Fruit fly (Drosophila melanogaster) whole organism, embryonic: ENCODE measurements around the gene Tgt.

Experiments
- CG13894 ChIP-seq: fragments of 200-800 bp; sonication (Bioruptor generic); optimal IDR thresholded peaks from 3 replicates; lab custom pipeline; 2018; ENCODE audit warnings: missing biosample characterization, mild to moderate bottlenecking, missing genetic modification characterization, moderate library complexity
- CG1603 ChIP-seq: fragments of 200-800 bp; sonication (Bioruptor generic); optimal IDR thresholded peaks from 2 replicates; lab custom pipeline; 2019; ENCODE audit warnings: missing biosample characterization, mild to moderate bottlenecking, missing genetic modification characterization, moderate library complexity
- CG16779 ChIP-seq: fragments of 200-800 bp; sonication (Bioruptor generic); IDR thresholded peaks from 2 replicates; pipeline ENCODE4 v1.3.6; 2022; ENCODE audit warnings: missing biosample characterization, missing genetic modification characterization
- CG1792 ChIP-seq: fragments of 200-800 bp; sonication (Bioruptor generic); optimal IDR thresholded peaks from 2 replicates; lab custom pipeline; 2016; ENCODE audit warnings: missing biosample characterization, missing genetic modification characterization
- CG3995 ChIP-seq: fragments of 200-800 bp; sonication (Bioruptor generic); optimal IDR thresholded peaks from 3 replicates; lab custom pipeline; 2016; ENCODE audit warnings: missing biosample characterization, missing genetic modification characterization
- CG42726 ChIP-seq: fragments of 200-800 bp; sonication (Bioruptor generic); IDR thresholded peaks from 2 replicates; pipeline ENCODE4 v1.3.6; 2022; ENCODE audit warnings: missing biosample characterization, missing genetic modification characterization; ENCODE audit not compliant: partially characterized antibody
- CG6654 ChIP-seq: fragments of 200-800 bp; sonication (Bioruptor generic); optimal IDR thresholded peaks from 2 replicates; lab custom pipeline; 2017; ENCODE audit warnings: missing biosample characterization, mild to moderate bottlenecking, missing genetic modification characterization
- CG6689 ChIP-seq: fragments of 200-800 bp; sonication (Bioruptor generic); IDR thresholded peaks from 2 replicates; pipeline ENCODE4 v1.3.6; 2022; ENCODE audit warnings: missing biosample characterization, missing genetic modification characterization
- CG9876 ChIP-seq: fragments of 200-800 bp; sonication (Bioruptor generic); optimal IDR thresholded peaks from 2 replicates; lab custom pipeline; 2016; ENCODE audit warnings: missing biosample characterization, missing genetic modification characterization
- CrebB ChIP-seq: fragments of 200-800 bp; sonication (Bioruptor generic); optimal IDR thresholded peaks from 3 replicates; lab custom pipeline; 2018; ENCODE audit warnings: missing biosample characterization, mild to moderate bottlenecking, missing genetic modification characterization
- Dad ChIP-seq: fragments of 200-800 bp; sonication (Bioruptor generic); optimal IDR thresholded peaks from 3 replicates; lab custom pipeline; 2016; ENCODE audit warnings: missing biosample characterization, missing genetic modification characterization
- Doc3 ChIP-seq: fragments of 200-800 bp; sonication (Bioruptor generic); IDR thresholded peaks from 3 replicates; pipeline ENCODE4 v1.3.6; 2022; ENCODE audit warnings: missing biosample characterization, missing genetic modification characterization; ENCODE audit not compliant: partially characterized antibody
- Fer1 ChIP-seq: fragments of 200-800 bp; sonication (Bioruptor generic); optimal IDR thresholded peaks from 2 replicates; lab custom pipeline; 2017; ENCODE audit warnings: missing biosample characterization, mild to moderate bottlenecking, missing genetic modification characterization
- HLHmδ ChIP-seq: fragments of 200-800 bp; sonication (Bioruptor generic); optimal IDR thresholded peaks from 2 replicates; lab custom pipeline; 2018; ENCODE audit warnings: missing biosample characterization, mild to moderate bottlenecking, missing genetic modification characterization, moderate library complexity
- Hey ChIP-seq: fragments of 200-800 bp; sonication (Bioruptor generic); optimal IDR thresholded peaks from 3 replicates; lab custom pipeline; 2018; ENCODE audit warnings: missing biosample characterization, mild to moderate bottlenecking, missing genetic modification characterization
- HmgD ChIP-seq: fragments of 200-800 bp; sonication (Bioruptor generic); optimal IDR thresholded peaks from 3 replicates; lab custom pipeline; 2016; ENCODE audit warnings: missing biosample characterization, missing genetic modification characterization
- Lhr ChIP-seq: fragments of 200-800 bp; sonication (Bioruptor generic); optimal IDR thresholded peaks from 3 replicates; lab custom pipeline; 2017; ENCODE audit warnings: mild to moderate bottlenecking, missing biosample characterization, missing genetic modification reagents, missing genetic modification characterization
- Med ChIP-seq: fragments of 200-800 bp; sonication (Bioruptor generic); peaks from one replicate; lab custom pipeline; 2016; ENCODE audit warnings: missing biosample characterization, missing genetic modification characterization, mild to moderate bottlenecking, inconsistent platforms, moderate library complexity
- Meics ChIP-seq: fragments of 200-800 bp; sonication (Bioruptor generic); optimal IDR thresholded peaks from 2 replicates; lab custom pipeline; 2017; ENCODE audit warnings: missing biosample characterization, mild to moderate bottlenecking, missing genetic modification characterization
- Opbp ChIP-seq: fragments of 200-800 bp; sonication (Bioruptor generic); IDR thresholded peaks from 3 replicates; pipeline ENCODE4 v1.3.6; 2022; ENCODE audit warnings: missing biosample characterization, missing genetic modification characterization; ENCODE audit not compliant: partially characterized antibody
- Ptx1 ChIP-seq: fragments of 200-800 bp; sonication (Bioruptor generic); IDR thresholded peaks from 2 replicates; pipeline ENCODE4 v1.3.6; 2022; ENCODE audit warnings: missing biosample characterization, missing genetic modification characterization
- Ssrp ChIP-seq: fragments of 200-800 bp; sonication (Bioruptor generic); optimal IDR thresholded peaks from 2 replicates; lab custom pipeline; 2018; ENCODE audit warnings: missing biosample characterization, mild to moderate bottlenecking, missing genetic modification characterization, moderate library complexity
- al ChIP-seq: fragments of 200-800 bp; sonication (Bioruptor generic); IDR thresholded peaks from 2 replicates; pipeline ENCODE4 v1.3.6; 2022; ENCODE audit warnings: missing biosample characterization, missing genetic modification characterization
- ara ChIP-seq: fragments of 200-800 bp; sonication (Bioruptor generic); IDR thresholded peaks from 2 replicates; pipeline ENCODE4 v1.3.6; 2022; ENCODE audit warnings: missing biosample characterization, missing genetic modification characterization
- ash1 ChIP-seq: fragments of 200-800 bp; sonication (Bioruptor generic); optimal IDR thresholded peaks from 2 replicates; lab custom pipeline; 2018; ENCODE audit warnings: missing biosample characterization, mild to moderate bottlenecking, missing genetic modification characterization
- br ChIP-seq: fragments of >200 bp; optimal IDR thresholded peaks from 2 replicates; lab custom pipeline; 2017
- dimm ChIP-seq: fragments of 200-800 bp; sonication (Bioruptor generic); IDR thresholded peaks from 2 replicates; pipeline ENCODE4 v1.3.6; 2022; ENCODE audit warnings: missing biosample characterization, missing genetic modification characterization
- dysf ChIP-seq: fragments of 200-800 bp; sonication (Bioruptor generic); IDR thresholded peaks from 3 replicates; pipeline ENCODE4 v1.3.6; 2022; ENCODE audit warnings: missing biosample characterization, missing genetic modification characterization
- emc ChIP-seq: fragments of 200-800 bp; sonication (Bioruptor generic); optimal IDR thresholded peaks from 2 replicates; lab custom pipeline; 2016; ENCODE audit warnings: missing biosample characterization, missing genetic modification characterization
- en ChIP-seq: fragments of 200-800 bp; sonication (Bioruptor generic); optimal IDR thresholded peaks from 2 replicates; lab custom pipeline; 2016; ENCODE audit warnings: missing biosample characterization, missing genetic modification characterization
- fd3F ChIP-seq: fragments of 200-800 bp; sonication (Bioruptor generic); optimal IDR thresholded peaks from 2 replicates; lab custom pipeline; 2018; ENCODE audit warnings: missing biosample characterization, mild to moderate bottlenecking, missing genetic modification characterization, moderate library complexity
- grau ChIP-seq: fragments of 200-800 bp; optimal IDR thresholded peaks from 3 replicates; lab custom pipeline; 2019; ENCODE audit warnings: missing biosample characterization, mild to moderate bottlenecking, missing genetic modification characterization, moderate library complexity
- hb ChIP-seq: fragments of 200-800 bp; sonication (Bioruptor generic); IDR thresholded peaks from 3 replicates; pipeline ENCODE4 v1.3.6; 2022; ENCODE audit warnings: missing biosample characterization, missing genetic modification characterization; ENCODE audit not compliant: partially characterized antibody
- her ChIP-seq: fragments of 200-800 bp; sonication (Bioruptor generic); optimal IDR thresholded peaks from 2 replicates; lab custom pipeline; 2016; ENCODE audit warnings: missing biosample characterization, missing genetic modification characterization
- hkb ChIP-seq, 2 experiments: fragments of 200-800 bp in 1 of 2; fragments of >200 bp in 1 of 2; sonication (Bioruptor generic) in 1 of 2; IDR thresholded peaks in 1 of 2; optimal IDR thresholded peaks in 1 of 2; 2 replicates each; pipeline versions ENCODE4 v1.3.6 to Lab custom; 2017 to 2022; ENCODE audit warnings: missing biosample characterization in 1 of 2, missing genetic modification characterization in 1 of 2
- hth ChIP-seq: fragments of >200 bp; optimal IDR thresholded peaks from 2 replicates; lab custom pipeline; 2017; ENCODE audit warnings: inconsistent platforms
- inv ChIP-seq: fragments of 200-800 bp; sonication (Bioruptor generic); IDR thresholded peaks from 2 replicates; pipeline ENCODE4 v1.3.6; 2022; ENCODE audit warnings: missing biosample characterization, missing genetic modification characterization; ENCODE audit not compliant: partially characterized antibody
- jumu ChIP-seq: fragments of 200-800 bp; sonication (Bioruptor generic); optimal IDR thresholded peaks from 3 replicates; lab custom pipeline; 2016; ENCODE audit warnings: missing biosample characterization, missing genetic modification characterization
- kah ChIP-seq: fragments of 200-800 bp; sonication (Bioruptor generic); optimal IDR thresholded peaks from 2 replicates; lab custom pipeline; 2018; ENCODE audit warnings: missing biosample characterization, mild to moderate bottlenecking, missing genetic modification characterization
- knrl ChIP-seq: fragments of 200-800 bp; sonication (Bioruptor generic); IDR thresholded peaks from 3 replicates; pipeline ENCODE4 v1.3.6; 2022; ENCODE audit warnings: missing biosample characterization, missing genetic modification characterization; ENCODE audit not compliant: partially characterized antibody
- lbe ChIP-seq: fragments of 200-800 bp; sonication (Bioruptor generic); optimal IDR thresholded peaks from 2 replicates; lab custom pipeline; 2016; ENCODE audit warnings: missing biosample characterization, mild to moderate bottlenecking, missing genetic modification characterization
- lola ChIP-seq, 3 experiments: fragments of >200 bp in 2 of 3; fragments of 200-800 bp in 1 of 3; sonication (Bioruptor generic) in 1 of 3; optimal IDR thresholded peaks; 2 replicates each; lab custom pipeline; 2017 to 2019; ENCODE audit warnings: missing biosample characterization in 3 of 3, missing genetic modification characterization in 3 of 3, mild to moderate bottlenecking in 1 of 3, moderate library complexity in 1 of 3
- org-1 ChIP-seq: fragments of 200-800 bp; sonication (Bioruptor generic); optimal IDR thresholded peaks from 2 replicates; lab custom pipeline; 2017; ENCODE audit warnings: missing biosample characterization, missing genetic modification characterization
- pros ChIP-seq: fragments of 200-800 bp; sonication (Bioruptor generic); optimal IDR thresholded peaks from 3 replicates; lab custom pipeline; 2019; ENCODE audit warnings: missing biosample characterization, mild to moderate bottlenecking, missing genetic modification characterization, moderate library complexity
- psq ChIP-seq: fragments of 200-800 bp; sonication (Bioruptor generic); optimal IDR thresholded peaks from 2 replicates; lab custom pipeline; 2017; ENCODE audit warnings: missing biosample characterization, missing genetic modification characterization
- schlank ChIP-seq: fragments of 200-800 bp; sonication (Bioruptor generic); optimal IDR thresholded peaks from 2 replicates; lab custom pipeline; 2018; ENCODE audit warnings: missing biosample characterization, mild to moderate bottlenecking, missing genetic modification characterization
- sim ChIP-seq: fragments of 200-800 bp; sonication (Bioruptor generic); IDR thresholded peaks from 2 replicates; pipeline ENCODE4 v1.3.6; 2022; ENCODE audit warnings: missing biosample characterization, missing genetic modification characterization
- slou ChIP-seq: fragments of 200-800 bp; sonication (Bioruptor generic); optimal IDR thresholded peaks from 3 replicates; lab custom pipeline; 2016; ENCODE audit warnings: missing biosample characterization, missing genetic modification characterization
- sqz ChIP-seq: fragments of 200-800 bp; sonication (Bioruptor generic); optimal IDR thresholded peaks from 3 replicates; lab custom pipeline; 2018; ENCODE audit warnings: missing biosample characterization, mild to moderate bottlenecking, missing genetic modification characterization
- tgo ChIP-seq: fragments of 200-800 bp; sonication (Bioruptor generic); IDR thresholded peaks from 3 replicates; pipeline ENCODE4 v1.3.6; 2022; ENCODE audit warnings: missing biosample characterization, missing genetic modification characterization
- tio ChIP-seq: fragments of 200-800 bp; sonication (Bioruptor generic); optimal IDR thresholded peaks from 2 replicates; lab custom pipeline; 2017; ENCODE audit warnings: missing biosample characterization, missing genetic modification characterization, inconsistent platforms

The Tgt gene

DNA sequence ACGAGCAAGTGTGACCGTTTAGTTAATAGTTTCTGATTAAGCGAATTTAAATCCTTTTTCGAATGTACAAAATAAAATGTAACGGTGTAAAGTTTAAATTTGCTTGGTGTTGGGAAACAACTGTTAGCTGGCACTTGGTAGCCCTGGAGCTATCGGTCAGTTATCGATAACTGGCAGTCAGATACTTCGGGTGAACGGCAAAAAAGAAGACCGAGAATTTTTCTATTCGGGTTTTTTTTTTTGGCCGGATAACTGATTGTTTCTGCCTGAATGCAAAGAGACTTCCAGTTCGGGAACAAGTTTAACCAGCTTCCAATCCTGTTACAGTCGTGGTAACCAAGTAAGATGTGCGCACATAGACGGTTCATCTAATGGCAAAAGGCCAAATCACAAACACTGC is 6.3 kb upstream of the Tgt start, which contains the start of gene CG4896 (continued):
- TF ChIP-seq emc (no peak), dimm (no peak), org-1 (GFP tag; lab: Kevin White, UChicago) (no peak), Ssrp (no peak), CG6654 (GFP tag; lab: Kevin White, UChicago) (no peak), dysf (GFP tag; lab: Robert Waterston, UW) (no peak), schlank (tag; lab: Kevin White, UChicago) (no peak), CG1603 (no peak), inv (GFP tag; lab: Robert Waterston, UW) (peak; percentile 36; the same call in 1 of the 2 replicates), Opbp (peak; percentile 83), hb (GFP tag; lab: Robert Waterston, UW) (peak; percentile 66; the same call in 2 of the 3 replicates), HLHmδ (GFP tag; lab: Kevin White, UChicago) (no peak), ash1 (no peak), al (GFP tag; lab: Robert Waterston, UW) (no peak), kah (GFP tag; lab: Kevin White, UChicago) (no peak), fd3F (no peak), en (GFP tag; lab: Kevin White, UChicago) (no peak), CG1792 (GFP tag; lab: Kevin White, UChicago) (no peak), pros (GFP tag; lab: Kevin White, UChicago) (no peak), Ptx1 (GFP tag; lab: Robert Waterston, UW) (no peak), br (lab: Kevin White, UChicago) (no peak), hth (lab: Kevin White, UChicago) (no peak), CG42726 (GFP tag; lab: Robert Waterston, UW) (no peak), her (peak; percentile 20), CG6689 (GFP tag; lab: Robert Waterston, UW) (no peak), knrl (GFP tag; lab: Robert Waterston, UW) (peak; percentile 48; the same call in 2 of the 3 replicates), slou (GFP tag; lab: Kevin White, UChicago) (no peak), ara (no peak), psq (GFP tag; lab: Kevin White, UChicago) (no peak), CG16779 (no peak), Fer1 (no peak), HmgD (GFP tag; lab: Kevin White, UChicago) (no peak), Dad (GFP tag; lab: Kevin White, UChicago) (no peak), CG13894 (no peak), hkb (optimal IDR thresholded peaks at IDR 0.05; lab: Kevin White, UChicago) (no peak), hkb (GFP tag; IDR thresholded peaks at IDR 0.05; lab: Robert Waterston, UW) (no peak), Med (GFP tag; lab: Kevin White, UChicago) (peak; percentile 82), Lhr (GFP tag; lab: Kevin White, UChicago) (no peak), lola (GFP tag; optimal IDR thresholded peaks at IDR 0.05; lab: Kevin White, UChicago) (no peak), CG3995 (GFP tag; lab: Kevin White, UChicago) (no peak), Doc3 (GFP tag; lab: Robert Waterston, UW) (peak; percentile 40; the same call in 1 of the 3 replicates), CrebB (tag; lab: Kevin White, UChicago) (no peak), lbe (no peak), tio (no peak), Hey (tag; lab: Kevin White, UChicago) (no peak), grau (tag; lab: Kevin White, UChicago) (no peak), CG9876 (no peak), Meics (GFP tag; lab: Kevin White, UChicago) (no peak), sqz (no peak), tgo (GFP tag; lab: Robert Waterston, UW) (no peak), sim (GFP tag; lab: Robert Waterston, UW) (no peak), jumu (no peak)
